Fruit fly (Drosophila melanogaster) whole organism, prepupa: ENCODE data around the gene CG6951.

Source experiments
- CG10631 ChIP-seq: fragments of 200-800 bp; sonication (Bioruptor generic); optimal IDR thresholded peaks from 2 replicates; lab custom pipeline; 2016; ENCODE audit warnings: missing biosample characterization, missing genetic modification characterization
- CG10669 ChIP-seq: fragments of 200-800 bp; sonication (Bioruptor generic); optimal IDR thresholded peaks from 3 replicates; lab custom pipeline; 2018; ENCODE audit warnings: missing biosample characterization, mild to moderate bottlenecking, missing genetic modification characterization, moderate library complexity
- CG16779 ChIP-seq: fragments of 200-800 bp; sonication (Bioruptor generic); optimal IDR thresholded peaks from 3 replicates; lab custom pipeline; 2017; ENCODE audit warnings: missing biosample characterization, mild to moderate bottlenecking, missing genetic modification characterization
- CG32006 ChIP-seq: fragments of 200-800 bp; sonication (Bioruptor generic); optimal IDR thresholded peaks from 3 replicates; lab custom pipeline; 2017; ENCODE audit warnings: missing biosample characterization, mild to moderate bottlenecking, missing genetic modification characterization
- CG34406 ChIP-seq: fragments of 200-800 bp; sonication (Bioruptor generic); optimal IDR thresholded peaks from 3 replicates; lab custom pipeline; 2016; ENCODE audit warnings: missing biosample characterization, missing genetic modification characterization
- CG4318 ChIP-seq: fragments of 200-800 bp; sonication (Bioruptor generic); optimal IDR thresholded peaks from 3 replicates; lab custom pipeline; 2017; ENCODE audit warnings: missing biosample characterization, mild to moderate bottlenecking, missing genetic modification characterization
- CG6792 ChIP-seq: fragments of 200-800 bp; sonication (Bioruptor generic); optimal IDR thresholded peaks from 3 replicates; lab custom pipeline; 2016; ENCODE audit warnings: missing biosample characterization, missing genetic modification characterization
- CG6854 ChIP-seq: fragments of 200-800 bp; sonication (Bioruptor generic); optimal IDR thresholded peaks from 2 replicates; lab custom pipeline; 2017; ENCODE audit warnings: missing biosample characterization, mild to moderate bottlenecking, missing genetic modification characterization
- Hr39 ChIP-seq: fragments of 200-800 bp; sonication (Bioruptor generic); optimal IDR thresholded peaks from 2 replicates; lab custom pipeline; 2016; ENCODE audit warnings: missing biosample characterization, missing genetic modification characterization
- OdsH ChIP-seq: fragments of 200-800 bp; sonication (Bioruptor generic); optimal IDR thresholded peaks from 3 replicates; lab custom pipeline; 2016; ENCODE audit warnings: missing biosample characterization, missing genetic modification characterization
- cyc ChIP-seq: fragments of 200-800 bp; sonication (Bioruptor generic); optimal IDR thresholded peaks from 3 replicates; lab custom pipeline; 2016; ENCODE audit warnings: missing biosample characterization, missing genetic modification characterization

DNA sequence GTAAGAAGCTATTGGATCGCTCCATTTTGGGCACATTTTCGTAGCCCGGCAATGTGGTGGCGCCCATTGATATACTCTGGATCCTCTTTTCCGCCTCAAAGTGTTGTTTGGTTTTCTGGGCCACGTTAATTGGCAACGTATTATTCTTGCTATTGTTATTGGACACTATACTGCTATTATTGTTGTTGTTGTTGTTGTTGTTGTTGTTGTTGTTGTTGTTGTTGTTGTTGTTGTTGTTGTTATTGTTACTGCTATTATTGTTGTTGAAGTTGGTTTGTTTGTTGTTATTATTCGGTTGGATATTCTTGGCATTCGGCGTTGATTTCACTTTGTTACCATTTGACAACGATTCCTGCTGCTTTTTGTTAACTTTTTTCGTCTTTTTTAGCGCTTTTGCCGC lies 49.2 kb upstream of the CG6951 start:
- TF ChIP-seq Hr39 (GFP tag; lab: Kevin White, UChicago) (no peak), CG6854 (GFP tag; lab: Kevin White, UChicago) (no peak), CG34406 (no peak), CG10669 (no peak), cyc (no peak), CG4318 (GFP tag; lab: Kevin White, UChicago) (no peak), CG32006 (no peak), CG10631 (GFP tag; lab: Kevin White, UChicago) (no peak), OdsH (GFP tag; lab: Kevin White, UChicago) (no peak), CG16779 (tag; lab: Kevin White, UChicago) (no peak), CG6792 (no peak)
